Fruit fly (Drosophila melanogaster) whole organism, wandering third instar larva: ENCODE data around the gene PGRP-LA.
A peak's percentile ranks its signal among the peaks of the same experiment; 100 is the strongest.

Experiments
- Abd-B ChIP-seq: fragments of >200 bp; optimal IDR thresholded peaks from 2 replicates; lab custom pipeline; 2017; ENCODE audit warnings: missing biosample characterization, missing genetic modification characterization
- CG32264 ChIP-seq: fragments of 200-800 bp; sonication (Bioruptor generic); optimal IDR thresholded peaks from 2 replicates; lab custom pipeline; 2016; ENCODE audit warnings: missing biosample characterization, missing genetic modification characterization
- CG9705 ChIP-seq: fragments of 200-800 bp; sonication (Bioruptor generic); optimal IDR thresholded peaks from 2 replicates; lab custom pipeline; 2018; ENCODE audit warnings: missing biosample characterization, mild to moderate bottlenecking, missing genetic modification characterization
- CrebA ChIP-seq: fragments of 200-800 bp; sonication (Bioruptor generic); optimal IDR thresholded peaks from 2 replicates; lab custom pipeline; 2016; ENCODE audit warnings: missing biosample characterization, mild to moderate bottlenecking, missing genetic modification characterization, borderline replicate concordance
- Dfd ChIP-seq: fragments of >200 bp; optimal IDR thresholded peaks from 2 replicates; lab custom pipeline; 2017; ENCODE audit warnings: missing biosample characterization, missing genetic modification characterization
- Dif ChIP-seq: fragments of 200-275, 200-300 bp; sonication (Bioruptor generic); optimal IDR thresholded peaks from 2 replicates; lab custom pipeline; 2018; ENCODE audit warnings: missing biosample characterization, missing genetic modification characterization; ENCODE audit not compliant: partially characterized antibody
- GATAd ChIP-seq: sonication (Bioruptor generic); optimal IDR thresholded peaks from 2 replicates; lab custom pipeline; 2016; ENCODE audit warnings: missing biosample characterization, missing genetic modification characterization
- HLH106 ChIP-seq: fragments of 200-800 bp; optimal IDR thresholded peaks from 3 replicates; lab custom pipeline; 2019; ENCODE audit warnings: missing biosample characterization, mild to moderate bottlenecking, missing genetic modification characterization, moderate library complexity
- Hnf4 ChIP-seq: fragments of 200-800 bp; sonication (Bioruptor generic); optimal IDR thresholded peaks from 2 replicates; lab custom pipeline; 2016; ENCODE audit warnings: missing biosample characterization, mild to moderate bottlenecking, missing genetic modification characterization
- Hr78 ChIP-seq: fragments of >200 bp; optimal IDR thresholded peaks from 2 replicates; lab custom pipeline; 2017; ENCODE audit warnings: missing biosample characterization, missing genetic modification characterization
- Jra ChIP-seq: sonication (Bioruptor generic); optimal IDR thresholded peaks from 2 replicates; lab custom pipeline; 2016; ENCODE audit warnings: missing biosample characterization, missing genetic modification characterization
- Mio ChIP-seq: sonication (Bioruptor generic); optimal IDR thresholded peaks from 2 replicates; lab custom pipeline; 2016; ENCODE audit warnings: missing biosample characterization, missing genetic modification characterization
- Myc ChIP-seq: fragments of >200 bp; optimal IDR thresholded peaks from 2 replicates; lab custom pipeline; 2017
- N ChIP-seq: fragments of >200 bp; optimal IDR thresholded peaks from 2 replicates; lab custom pipeline; 2018; ENCODE audit warnings: missing biosample characterization, missing external identifiers, missing genetic modification characterization
- OdsH ChIP-seq: fragments of 200-800 bp; sonication (Bioruptor generic); optimal IDR thresholded peaks from 2 replicates; lab custom pipeline; 2016; ENCODE audit warnings: missing biosample characterization, mild to moderate bottlenecking, missing genetic modification characterization
- Rel ChIP-seq, 2 experiments: fragments of 200-800 bp; sonication (Bioruptor generic) in 1 of 2; optimal IDR thresholded peaks; 2 replicates in 1 of 2; 3 replicates in 1 of 2; lab custom pipeline; 2016 to 2019; ENCODE audit warnings: mild to moderate bottlenecking in 2 of 2, missing biosample characterization in 2 of 2, missing genetic modification characterization in 2 of 2, moderate library complexity in 1 of 2
- Vsx2 ChIP-seq: fragments of 200-300, 225-300 bp; sonication (Bioruptor generic); optimal IDR thresholded peaks from 2 replicates; lab custom pipeline; 2018; ENCODE audit warnings: missing biosample characterization, missing genetic modification characterization; ENCODE audit not compliant: partially characterized antibody
- br ChIP-seq: fragments of 200-800 bp; sonication (Bioruptor generic); optimal IDR thresholded peaks from 2 replicates; lab custom pipeline; 2016; ENCODE audit warnings: missing biosample characterization, missing genetic modification characterization
- brk ChIP-seq: fragments of 200-800 bp; sonication (Bioruptor generic); optimal IDR thresholded peaks from 2 replicates; lab custom pipeline; 2016; ENCODE audit warnings: missing biosample characterization, mild to moderate bottlenecking, missing genetic modification characterization
- dl ChIP-seq, 2 experiments: fragments of 175-275, 200-275 bp in 1 of 2; fragments of 200-275 bp in 1 of 2; sonication (Bioruptor generic); optimal IDR thresholded peaks; lab custom pipeline; 2018; ENCODE audit warnings: mild to moderate bottlenecking in 2 of 2, missing biosample characterization in 2 of 2, missing genetic modification characterization in 2 of 2, moderate library complexity in 2 of 2; ENCODE audit not compliant: partially characterized antibody in 2 of 2, insufficient read depth in 1 of 2
- dmrt93B ChIP-seq: fragments of 200-800 bp; sonication (Bioruptor generic); optimal IDR thresholded peaks from 2 replicates; lab custom pipeline; 2018; ENCODE audit warnings: missing biosample characterization, mild to moderate bottlenecking, missing genetic modification characterization
- ey ChIP-seq: fragments of 200-800 bp; sonication (Bioruptor generic); optimal IDR thresholded peaks from 2 replicates; lab custom pipeline; 2016; ENCODE audit warnings: missing biosample characterization, missing genetic modification characterization
- foxo ChIP-seq, 2 experiments: fragments of 200-800 bp; sonication (Bioruptor generic); optimal IDR thresholded peaks; 2 replicates in 1 of 2; 3 replicates in 1 of 2; lab custom pipeline; 2016 to 2017; ENCODE audit warnings: missing biosample characterization in 2 of 2, missing genetic modification characterization in 2 of 2
- fru ChIP-seq: fragments of 200-800 bp; sonication (Bioruptor generic); optimal IDR thresholded peaks from 3 replicates; lab custom pipeline; 2016; ENCODE audit warnings: missing biosample characterization, mild to moderate bottlenecking, missing genetic modification characterization
- lola ChIP-seq: fragments of >200 bp; optimal IDR thresholded peaks from 2 replicates; lab custom pipeline; 2017; ENCODE audit warnings: missing biosample characterization, missing genetic modification characterization
- pan ChIP-seq: fragments of >200 bp; optimal IDR thresholded peaks from 2 replicates; lab custom pipeline; 2017
- rgr ChIP-seq: fragments of 200-800 bp; sonication (Bioruptor generic); optimal IDR thresholded peaks from 3 replicates; lab custom pipeline; 2016; ENCODE audit warnings: missing biosample characterization, mild to moderate bottlenecking, missing genetic modification characterization
- sage ChIP-seq: fragments of 200-800 bp; sonication (Bioruptor generic); optimal IDR thresholded peaks from 2 replicates; lab custom pipeline; 2016; ENCODE audit warnings: missing biosample characterization, mild to moderate bottlenecking, missing genetic modification characterization
- sv ChIP-seq: fragments of 200-800 bp; sonication (Bioruptor generic); optimal IDR thresholded peaks from 3 replicates; lab custom pipeline; 2016; ENCODE audit warnings: missing biosample characterization, missing genetic modification characterization
- tai ChIP-seq: sonication (Bioruptor generic); optimal IDR thresholded peaks from 2 replicates; lab custom pipeline; 2016; ENCODE audit warnings: missing biosample characterization, missing genetic modification characterization
- woc ChIP-seq: sonication (Bioruptor generic); optimal IDR thresholded peaks from 2 replicates; lab custom pipeline; 2016; ENCODE audit warnings: missing biosample characterization, mild to moderate bottlenecking, missing genetic modification characterization

Gene PGRP-LA

dm6 chr3L:9349314-9349733 lies 15.2 kb downstream of the PGRP-LA start, which contains the start of gene PGRP-LF (continued):
- TF ChIP-seq CG32264 (GFP tag; lab: Kevin White, UChicago) (no peak), foxo (GFP tag; optimal IDR thresholded peaks at IDR 0.05; lab: Kevin White, UChicago) (peak in 1 of 2 experiments; percentile 7), Hnf4 (GFP tag; lab: Kevin White, UChicago) (peak; percentile 19), rgr (no peak), dl (GFP tag; optimal IDR thresholded peaks at IDR 0.05; lab: Kevin White, UChicago; ENCODE audit: insufficient read depth in 1 of 2, partially characterized antibody in 2 of 2) (no peak), Dif (GFP tag; lab: Kevin White, UChicago) (no peak), Abd-B (GFP tag; lab: Kevin White, UChicago) (no peak), Myc (no peak), fru (no peak), dmrt93B (GFP tag; lab: Kevin White, UChicago) (no peak), CrebA (GFP tag; lab: Kevin White, UChicago) (peak; percentile 78), woc (GFP tag; lab: Kevin White, UChicago) (no peak), tai (GFP tag; lab: Kevin White, UChicago) (no peak), OdsH (GFP tag; lab: Kevin White, UChicago) (peak; percentile 41), Dfd (GFP tag; lab: Kevin White, UChicago) (no peak), Mio (no peak)

dm6 chr3L:9353733-9354132 lies 19.6 kb downstream of the PGRP-LA start, which contains the start of gene CG32040:
Gene CG32040, plus strand, starts transcription at chr3L:9354033.
- TF ChIP-seq Myc (no peak), dmrt93B (GFP tag; lab: Kevin White, UChicago) (no peak), HLH106 (tag; lab: Kevin White, UChicago) (no peak), fru (no peak), Abd-B (GFP tag; lab: Kevin White, UChicago) (no peak), CrebA (GFP tag; lab: Kevin White, UChicago) (no peak), Mio (no peak), Hr78 (no peak), ey (GFP tag; lab: Kevin White, UChicago) (no peak), Dif (GFP tag; lab: Kevin White, UChicago) (no peak), CG9705 (GFP tag; lab: Kevin White, UChicago) (no peak), Dfd (GFP tag; lab: Kevin White, UChicago) (no peak), sv (GFP tag; lab: Kevin White, UChicago) (no peak), brk (no peak)

dm6 chr3L:9355555-9355954 lies 21.4 kb downstream of the PGRP-LA start:
- TF ChIP-seq Mio = no peak
- TF ChIP-seq HLH106 (tag; lab: Kevin White, UChicago) = no peak
- TF ChIP-seq Jra = no peak

- TF ChIP-seq CG9705 (GFP tag; lab: Kevin White, UChicago) (no peak), Hr78 (no peak), lola (GFP tag; lab: Kevin White, UChicago) (no peak), sage (no peak), CG32264 (GFP tag; lab: Kevin White, UChicago) (no peak), Abd-B (GFP tag; lab: Kevin White, UChicago) (no peak), Vsx2 (GFP tag; lab: Kevin White, UChicago) (no peak), GATAd (GFP tag; lab: Kevin White, UChicago) (no peak), br (GFP tag; lab: Kevin White, UChicago) (no peak), woc (GFP tag; lab: Kevin White, UChicago) (no peak), pan (no peak), OdsH (GFP tag; lab: Kevin White, UChicago) (no peak), N (GFP tag; lab: Kevin White, UChicago) (no peak), Rel (GFP tag; optimal IDR thresholded peaks at IDR 0.05; lab: Kevin White, UChicago) (no peak), Rel (tag; optimal IDR thresholded peaks at IDR 0.05; lab: Kevin White, UChicago) (no peak)
These were observed 22.1 kb downstream of the PGRP-LA start for dm6 chr3L:9356138-9356753.
